Fruit fly (Drosophila melanogaster): Measurements from ENCODE around the gene CG11920.

- TF ChIP-seq pan (optimal IDR thresholded peaks at IDR 0.05) = no peak
- TF ChIP-seq CG8478 (optimal IDR thresholded peaks at IDR 0.05) = no peak
- TF ChIP-seq EcR (GFP tag; optimal IDR thresholded peaks at IDR 0.05) = no peak
- no peak for TF ChIP-seq usp (GFP tag; optimal IDR thresholded peaks at IDR 0.05)
- no peak for TF ChIP-seq Dll (optimal IDR thresholded peaks at IDR 0.05)
- TF ChIP-seq psq (optimal IDR thresholded peaks at IDR 0.05) = no peak
These were observed 25.3 kb upstream of the CG11920 start, which contains the start of gene CG11791 for dm6 chr3R:25049383-25049741.

All from whole organism.